Worm (Caenorhabditis elegans) whole organism, L4 larva: Measurements from ENCODE around the gene Y71H2AM.20.

Source experiments
- F37D6.2 ChIP-seq: sonication (generic microtip); optimal IDR thresholded peaks from 2 replicates; lab custom pipeline; 2016; ENCODE audit warnings: mild to moderate bottlenecking, missing genetic modification characterization, missing compliant biosample characterization
- F44E2.7 ChIP-seq: fragments of 200-800 bp; sonication (Bioruptor generic); IDR thresholded peaks from 2 replicates; pipeline ENCODE4 v2.1.2; 2022; ENCODE audit warnings: missing genetic modification characterization, missing compliant biosample characterization
- F49E8.2 ChIP-seq: sonication (generic microtip); optimal IDR thresholded peaks from 2 replicates; lab custom pipeline; 2016; ENCODE audit warnings: missing compliant biosample characterization, mild to moderate bottlenecking, missing genetic modification characterization, borderline replicate concordance
- T20F7.1 ChIP-seq: fragments of 200-800 bp; sonication (Bioruptor generic); optimal IDR thresholded peaks from 2 replicates; lab custom pipeline; 2018; ENCODE audit warnings: mild to moderate bottlenecking, missing genetic modification characterization, missing compliant biosample characterization
- T26A8.4 ChIP-seq: fragments of 200-800 bp; sonication (Bioruptor generic); IDR thresholded peaks from 2 replicates; pipeline ENCODE4 v1.3.6; 2022; ENCODE audit warnings: missing genetic modification characterization, missing compliant biosample characterization
- aha-1 ChIP-seq: fragments of 150-350 bp; peaks from one replicate; lab custom pipeline; 2014; ENCODE audit warnings: missing biosample characterization, missing genetic modification characterization
- ceh-28 ChIP-seq: fragments of 150-350 bp; optimal IDR thresholded peaks from 2 replicates; lab custom pipeline; 2014; ENCODE audit warnings: missing biosample characterization, missing genetic modification reagents, missing genetic modification characterization
- ceh-44 ChIP-seq: fragments of 200-800 bp; sonication (Bioruptor generic); IDR thresholded peaks from 2 replicates; pipeline ENCODE4 v1.3.6; 2022; ENCODE audit warnings: missing genetic modification reagents, missing genetic modification characterization, missing compliant biosample characterization
- ces-1 ChIP-seq: fragments of 150-350 bp; sonication (generic microtip); optimal IDR thresholded peaks from 4 replicates; lab custom pipeline; 2014; ENCODE audit warnings: missing biosample characterization, missing genetic modification reagents, missing genetic modification characterization
- dve-1 ChIP-seq: sonication (generic microtip); optimal IDR thresholded peaks from 2 replicates; lab custom pipeline; 2017; ENCODE audit warnings: antibody characterized with exemption, mild to moderate bottlenecking, missing genetic modification characterization, missing compliant biosample characterization; ENCODE audit not compliant: insufficient read depth
- hlh-30 ChIP-seq: sonication (generic microtip); optimal IDR thresholded peaks from 2 replicates; lab custom pipeline; 2017; ENCODE audit warnings: antibody characterized with exemption, mild to moderate bottlenecking, missing genetic modification characterization, missing compliant biosample characterization; ENCODE audit not compliant: insufficient read depth
- lim-7 ChIP-seq: fragments of 200-800 bp; sonication (Bioruptor generic); IDR thresholded peaks from 2 replicates; pipeline ENCODE4 v1.3.6; 2022; ENCODE audit warnings: missing genetic modification characterization, missing compliant biosample characterization
- lin-13 ChIP-seq: fragments of 150-350 bp; optimal IDR thresholded peaks from 2 replicates; lab custom pipeline; 2014; ENCODE audit warnings: missing biosample characterization, missing genetic modification reagents, missing genetic modification characterization
- nhr-102 ChIP-seq: sonication (generic microtip); optimal IDR thresholded peaks from 2 replicates; lab custom pipeline; 2016; ENCODE audit warnings: mild to moderate bottlenecking, missing genetic modification characterization, moderate library complexity, missing compliant biosample characterization
- pqm-1 ChIP-seq: sonication (generic microtip); optimal IDR thresholded peaks from 2 replicates; lab custom pipeline; 2017; ENCODE audit warnings: missing biosample characterization, missing genetic modification characterization
- saeg-2 ChIP-seq: fragments of 200-800 bp; sonication (Bioruptor generic); IDR thresholded peaks from 2 replicates; pipeline ENCODE4 v1.3.6; 2022; ENCODE audit warnings: missing genetic modification reagents, missing genetic modification characterization, missing compliant biosample characterization
- unc-130 ChIP-seq: sonication (generic microtip); optimal IDR thresholded peaks from 2 replicates; lab custom pipeline; 2016; ENCODE audit warnings: missing genetic modification reagents, missing genetic modification characterization, missing compliant biosample characterization
- vab-7 ChIP-seq: fragments of 200-800 bp; sonication (Bioruptor generic); IDR thresholded peaks from 2 replicates; pipeline ENCODE4 v1.3.6; 2022; ENCODE audit warnings: missing genetic modification reagents, missing genetic modification characterization, missing compliant biosample characterization

Gene Y71H2AM.20

DNA sequence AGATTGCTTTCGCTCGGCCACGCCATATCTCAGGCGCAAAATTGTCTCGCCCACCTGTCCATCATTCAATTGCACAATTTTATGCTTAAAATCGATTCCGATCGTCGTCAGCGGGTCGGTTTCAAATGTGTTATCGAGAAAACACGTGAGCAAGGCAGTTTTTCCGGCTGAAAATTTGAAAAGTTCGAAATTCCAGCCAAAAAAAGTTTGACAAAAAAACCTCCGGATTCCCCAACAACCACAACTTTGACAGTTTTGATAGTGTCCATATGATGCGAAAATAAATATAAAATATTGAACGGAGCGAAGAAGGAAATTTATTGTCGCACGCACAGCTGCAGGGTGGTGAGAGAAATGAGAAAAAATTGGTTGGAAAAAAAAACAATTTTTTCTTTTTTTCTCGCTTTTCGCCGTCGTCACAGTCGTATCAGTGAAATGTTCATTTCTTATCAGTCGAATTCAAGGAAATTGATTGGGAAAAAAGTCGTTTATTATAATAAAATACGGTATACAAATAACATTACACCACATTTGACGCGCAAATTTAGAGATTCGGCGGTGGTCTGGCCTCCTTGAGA, 52.1 kb downstream of the Y71H2AM.20 start, which contains the start of gene Y71H2AM.12 (continued):
- TF ChIP-seq T26A8.4 (GFP tag; lab: Robert Waterston, UW) (no peak), ces-1 (GFP tag; lab: Kevin White, UChicago) (no peak), saeg-2 (GFP tag; lab: Robert Waterston, UW) (no peak), hlh-30 (tag; lab: Kevin White, UChicago) (no peak), lim-7 (GFP tag; lab: Robert Waterston, UW) (no peak), pqm-1 (tag; lab: Kevin White, UChicago) (peak; percentile 34), unc-130 (GFP tag; lab: Kevin White, UChicago) (no peak), F37D6.2 (tag; lab: Kevin White, UChicago) (no peak), ceh-44 (GFP tag; lab: Robert Waterston, UW) (no peak), T20F7.1 (GFP tag; lab: Kevin White, UChicago) (no peak), vab-7 (no peak), lin-13 (GFP tag; lab: Kevin White, UChicago) (no peak), F44E2.7 (no peak), nhr-102 (no peak), dve-1 (tag; lab: Kevin White, UChicago) (peak; percentile 40), F49E8.2 (no peak), aha-1 (tag; lab: Kevin White, UChicago) (peak; percentile 35), ceh-28 (no peak)
